Worm (Caenorhabditis elegans) whole organism, L4/young adult: ENCODE measurements around the gene metl-1.
A peak's percentile ranks its signal among the peaks of the same experiment; 100 is the strongest.

Experiments
- W03F9.2 ChIP-seq: fragments of 150-350 bp; optimal IDR thresholded peaks from 2 replicates; lab custom pipeline; 2014; ENCODE audit warnings: missing biosample characterization, missing genetic modification characterization
- dao-5 ChIP-seq: sonication (generic microtip); optimal IDR thresholded peaks from 2 replicates; lab custom pipeline; 2016; ENCODE audit warnings: missing genotype, missing genetic modification characterization, moderate library complexity, missing compliant biosample characterization
- him-1 ChIP-seq: sonication (generic microtip); optimal IDR thresholded peaks from 2 replicates; lab custom pipeline; 2016; ENCODE audit warnings: missing genotype, missing genetic modification reagents, missing genetic modification characterization, missing compliant biosample characterization

metl-1 gene

DNA sequence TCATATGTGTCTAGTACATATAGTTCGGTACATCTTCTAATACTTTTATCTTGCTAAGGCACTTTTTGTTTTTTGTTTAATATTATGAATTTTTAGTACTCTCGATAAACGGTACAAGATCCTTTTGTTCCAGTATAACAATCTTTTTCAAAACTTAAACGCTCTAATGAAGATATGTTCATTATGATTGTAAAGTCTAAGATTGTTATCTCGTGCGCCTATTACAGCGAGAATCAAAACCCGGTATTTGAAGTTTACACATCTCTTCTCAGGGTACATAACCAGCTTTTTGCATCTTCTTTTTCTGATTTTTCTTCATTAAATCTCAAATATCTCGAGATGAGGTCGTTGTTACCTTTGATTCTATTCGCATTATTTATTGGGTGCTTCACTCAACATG lies 14.6 kb upstream of the metl-1 start, which contains the start of gene B0334.13:
Gene B0334.13 (plus strand): TSS at position 301 of the 400 bp plus-strand sequence.
- TF ChIP-seq him-1 (tag; lab: Kevin White, UChicago) (no peak), W03F9.2 (no peak)

DNA sequence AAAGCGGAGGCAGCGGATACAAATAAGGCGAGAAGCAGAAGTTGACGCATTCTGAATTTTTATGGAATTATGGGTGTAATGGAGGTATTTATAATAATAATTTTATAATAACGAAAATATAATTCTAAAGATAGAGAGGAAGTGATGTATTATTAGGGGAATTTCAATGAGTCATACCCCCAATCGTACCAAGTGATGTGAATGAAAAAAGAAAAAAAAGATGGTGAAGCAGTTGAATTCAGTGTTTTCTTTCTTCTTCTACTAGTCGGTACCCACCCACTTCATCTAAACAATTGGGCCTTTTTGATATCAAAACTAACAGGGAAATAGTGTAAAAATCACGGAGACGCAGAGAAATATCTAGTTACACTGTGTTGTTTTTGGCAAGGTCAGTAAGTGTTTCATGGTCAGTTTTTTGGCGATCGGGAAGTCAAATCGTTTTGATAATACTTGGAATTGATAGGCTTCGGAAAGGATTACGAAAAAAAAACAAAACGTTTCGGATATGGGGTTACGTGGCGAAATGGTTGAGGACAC lies 13.4 kb upstream of the metl-1 start, which contains the start of gene ttr-18:
Gene ttr-18 (minus strand): TSS at position 51 of the 537 bp plus-strand sequence.
- TF ChIP-seq W03F9.2, result no peak
- TF ChIP-seq dao-5 (tag; lab: Kevin White, UChicago), result no peak
- no peak for TF ChIP-seq him-1 (tag; lab: Kevin White, UChicago)

DNA sequence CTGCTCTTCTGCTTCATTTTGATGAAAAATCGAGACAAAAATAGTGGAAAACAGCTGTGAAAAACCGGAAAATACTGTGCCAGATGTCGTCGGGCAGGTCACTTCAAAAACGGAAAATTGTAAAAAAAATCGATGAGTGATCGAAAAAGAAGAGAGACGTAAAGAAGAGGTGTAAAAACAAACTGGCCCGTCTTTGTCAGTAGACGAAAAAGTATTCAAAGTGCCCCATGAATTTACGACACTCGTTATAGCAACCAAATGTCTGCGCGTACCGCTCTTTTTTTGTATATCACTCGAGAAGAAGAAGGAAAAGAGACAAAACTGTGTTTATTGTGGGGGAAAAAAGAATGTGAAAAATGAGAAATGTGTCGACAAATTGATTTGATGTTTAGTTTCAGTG lies 11.8 kb upstream of the metl-1 start, which contains the start of gene twk-5:
Gene twk-5 (minus strand): TSS at position 101 of the 400 bp plus-strand sequence.
- TF ChIP-seq dao-5 (tag; lab: Kevin White, UChicago), result no peak
- no peak for TF ChIP-seq W03F9.2
- no peak for TF ChIP-seq him-1 (tag; lab: Kevin White, UChicago)

DNA sequence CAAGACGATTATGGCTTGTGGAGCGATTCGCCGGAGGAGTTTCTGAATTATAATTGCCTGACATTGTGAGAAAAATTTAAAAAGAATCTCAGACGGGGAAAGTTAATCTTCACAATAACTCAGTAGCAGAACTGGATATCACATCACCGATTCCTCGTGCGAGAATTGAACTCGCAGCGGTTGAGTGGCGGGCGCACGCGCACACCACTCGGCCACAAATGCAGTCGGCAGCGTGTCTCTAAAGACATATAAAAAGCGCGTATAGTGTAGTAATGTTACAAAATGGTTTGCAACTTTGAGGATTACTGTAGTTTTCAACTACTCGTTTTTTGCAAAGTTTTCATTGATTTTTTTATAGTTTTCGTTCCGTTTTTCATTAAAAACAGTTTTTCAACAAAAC lies 11.2 kb upstream of the metl-1 start:
- peak; percentile 85 for TF ChIP-seq dao-5 (tag; lab: Kevin White, UChicago)
- peak; percentile 60 for TF ChIP-seq him-1 (tag; lab: Kevin White, UChicago)
- peak; percentile 84 for TF ChIP-seq W03F9.2

- TF ChIP-seq W03F9.2 (no peak), dao-5 (tag; lab: Kevin White, UChicago) (no peak), him-1 (tag; lab: Kevin White, UChicago) (no peak)
Measured at ce11 chrII:11479076-11479475, 5.7 kb upstream of the metl-1 start, which contains the start of gene W02B12.12. TSS of gene W02B12.12 (minus strand) at chrII:11479176.

ce11 chrII:11476410-11476809 lies 3.0 kb upstream of the metl-1 start, which contains the start of gene W02B12.16:
TSS of gene W02B12.16 (minus strand) at chrII:11476510.
- no peak for TF ChIP-seq W03F9.2
- TF ChIP-seq him-1 (tag; lab: Kevin White, UChicago), result no peak
- no peak for TF ChIP-seq dao-5 (tag; lab: Kevin White, UChicago)

- TF ChIP-seq dao-5 (tag; lab: Kevin White, UChicago), result no peak
- no peak for TF ChIP-seq him-1 (tag; lab: Kevin White, UChicago)
- no peak for TF ChIP-seq W03F9.2
Measured at ce11 chrII:11472542-11472941, 833 bp downstream of the metl-1 start.

- TF ChIP-seq dao-5 (tag; lab: Kevin White, UChicago) (no peak), W03F9.2 (no peak), him-1 (tag; lab: Kevin White, UChicago) (no peak)
Measured at ce11 chrII:11471916-11472315, 1.5 kb downstream of the metl-1 start, which contains the start of gene mfn-1. TSS of gene mfn-1 (minus strand) at chrII:11472016.

DNA sequence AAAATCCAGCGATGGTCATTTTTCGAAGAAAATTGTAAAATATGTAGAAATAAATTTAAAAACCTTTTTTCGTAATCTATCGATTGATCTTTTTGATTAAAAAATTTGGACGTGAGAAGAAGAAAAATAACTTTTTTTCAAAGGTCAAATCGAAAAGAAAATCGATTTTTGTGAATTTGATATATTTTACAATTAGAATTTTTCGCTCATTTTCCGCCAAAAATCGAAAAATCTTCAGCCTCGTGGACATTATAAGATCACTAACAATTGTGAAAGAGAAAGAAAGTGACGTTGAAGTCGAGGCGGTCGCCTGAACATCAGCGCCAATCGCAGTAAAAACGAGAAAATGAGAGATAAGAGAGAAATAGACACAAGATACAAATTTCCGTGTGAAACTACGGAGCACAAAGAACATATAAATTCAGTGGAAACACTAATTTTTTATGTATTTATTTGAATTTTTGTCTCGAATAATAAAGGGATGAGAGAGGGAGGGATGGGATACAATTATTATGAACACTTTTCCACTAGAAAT lies 3.7 kb downstream of the metl-1 start, which contains the start of gene cisd-1:
Gene cisd-1 (minus strand): TSS at position 51 of the 535 bp plus-strand sequence.
- TF ChIP-seq him-1 (tag; lab: Kevin White, UChicago), result no peak
- TF ChIP-seq dao-5 (tag; lab: Kevin White, UChicago), result no peak
- TF ChIP-seq W03F9.2, result no peak

DNA sequence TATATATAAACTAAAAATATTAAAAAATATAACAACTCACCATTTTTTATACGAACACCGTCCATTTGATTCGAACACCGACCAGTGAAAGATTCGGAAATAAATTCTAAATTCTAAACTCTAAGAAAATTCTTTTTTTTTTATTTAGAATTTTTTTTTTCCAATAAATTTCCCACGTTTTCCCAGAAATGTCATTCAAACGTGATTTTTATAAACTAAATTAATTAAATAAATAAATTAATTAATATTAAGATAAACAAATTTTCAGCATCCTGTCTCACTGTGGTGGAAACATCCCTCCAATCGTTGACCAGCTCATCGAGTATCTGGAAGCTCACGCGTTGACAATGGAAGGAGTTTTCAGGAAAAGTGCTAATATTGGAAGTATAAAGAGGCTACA lies 5.8 kb downstream of the metl-1 start, which contains the start of gene klp-17:
Gene klp-17 (minus strand): TSS at position 101 of the 400 bp plus-strand sequence.
- TF ChIP-seq dao-5 (tag; lab: Kevin White, UChicago) (no peak), him-1 (tag; lab: Kevin White, UChicago) (no peak), W03F9.2 (no peak)

DNA sequence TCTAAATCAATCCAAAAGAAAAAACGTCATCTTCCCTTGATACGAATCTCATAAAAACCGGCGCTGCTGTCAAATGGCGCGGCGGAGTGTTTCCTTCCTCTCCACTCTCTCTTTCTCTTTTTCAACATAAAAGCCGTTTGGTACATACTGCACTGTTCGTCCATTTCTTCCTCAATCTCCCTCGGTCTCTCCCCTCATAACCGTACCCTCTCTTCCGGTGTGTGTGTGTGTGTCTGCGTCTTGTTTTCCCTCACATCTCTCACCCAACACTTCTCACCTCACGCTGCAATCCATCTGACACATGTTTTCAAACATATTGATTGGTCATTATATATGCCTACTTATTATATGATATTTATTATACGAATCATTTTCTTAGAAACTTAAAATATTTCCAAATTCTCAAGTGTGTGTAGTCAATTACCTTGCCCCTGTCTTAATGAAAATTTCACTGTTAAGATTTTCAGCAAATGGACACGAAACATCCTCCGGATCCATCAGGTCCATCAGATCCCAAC lies 8.9 kb downstream of the metl-1 start, which contains the start of the genes aars-1 and rga-1:
Gene aars-1 (minus strand): TSS at position 71 of the 518 bp plus-strand sequence.
Gene rga-1 (plus strand): TSS at position 468 of the 518 bp plus-strand sequence.
- TF ChIP-seq dao-5 (tag; lab: Kevin White, UChicago), result no peak
- peak; percentile 47 for TF ChIP-seq W03F9.2
- TF ChIP-seq him-1 (tag; lab: Kevin White, UChicago), result no peak

DNA sequence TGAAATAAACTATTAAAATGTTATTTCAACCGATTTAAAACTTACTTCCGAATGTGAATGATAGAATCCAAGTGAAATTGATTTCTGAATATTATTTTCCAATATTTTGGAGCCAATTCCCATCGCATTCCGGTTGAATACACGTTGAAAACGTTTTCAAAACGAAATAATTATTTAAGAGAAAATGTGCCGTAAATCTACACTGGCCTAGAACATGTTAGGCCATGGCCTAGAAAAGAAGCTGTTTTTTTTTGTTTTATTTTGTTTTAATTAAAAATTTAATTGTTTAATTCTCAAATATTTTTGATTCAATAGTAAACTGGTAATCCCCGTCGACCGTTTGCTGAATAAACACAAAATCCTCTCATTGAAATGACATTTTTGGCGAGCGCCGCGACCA lies 9.5 kb downstream of the metl-1 start:
- TF ChIP-seq dao-5 (tag; lab: Kevin White, UChicago) (no peak), him-1 (tag; lab: Kevin White, UChicago) (no peak), W03F9.2 (no peak)

- TF ChIP-seq him-1 (tag; lab: Kevin White, UChicago), result no peak
- no peak for TF ChIP-seq dao-5 (tag; lab: Kevin White, UChicago)
- no peak for TF ChIP-seq W03F9.2
Measured at ce11 chrII:11459883-11460282, 13.5 kb downstream of the metl-1 start.

- TF ChIP-seq dao-5 (tag; lab: Kevin White, UChicago) (no peak), him-1 (tag; lab: Kevin White, UChicago) (no peak), W03F9.2 (no peak)
Measured at ce11 chrII:11455715-11456114, 17.7 kb downstream of the metl-1 start.
